Fruit fly (Drosophila melanogaster) whole organism, embryonic: ENCODE data around the gene CG15461.

Experiments used
- Bgb ChIP-seq: fragments of 200-800 bp; sonication (Bioruptor generic); IDR thresholded peaks from 2 replicates; pipeline ENCODE4 v1.3.6; 2022; ENCODE audit warnings: missing biosample characterization, missing genetic modification characterization; ENCODE audit not compliant: partially characterized antibody
- CG1024 ChIP-seq: fragments of 200-800 bp; sonication (Bioruptor generic); IDR thresholded peaks from 2 replicates; pipeline ENCODE4 v1.3.6; 2022; ENCODE audit warnings: missing biosample characterization, missing genetic modification characterization
- CG10431 ChIP-seq: fragments of 200-800 bp; sonication (Bioruptor generic); optimal IDR thresholded peaks from 3 replicates; lab custom pipeline; 2018; ENCODE audit warnings: missing biosample characterization, mild to moderate bottlenecking, missing genetic modification characterization
- CG10543 ChIP-seq: fragments of 200-800 bp; sonication (Bioruptor generic); optimal IDR thresholded peaks from 3 replicates; lab custom pipeline; 2017; ENCODE audit warnings: missing biosample characterization, mild to moderate bottlenecking, missing genetic modification characterization, moderate library complexity
- CG11085 ChIP-seq: fragments of 200-800 bp; sonication (Bioruptor generic); IDR thresholded peaks from 2 replicates; pipeline ENCODE4 v1.3.6; 2022; ENCODE audit warnings: missing biosample characterization, missing genetic modification characterization
- CG11247 ChIP-seq: fragments of 200-800 bp; sonication (Bioruptor generic); IDR thresholded peaks from 2 replicates; pipeline ENCODE4 v1.3.6; 2022; ENCODE audit warnings: missing biosample characterization, missing genetic modification characterization
- CG11456 ChIP-seq: fragments of 200-800 bp; sonication (Bioruptor generic); IDR thresholded peaks from 3 replicates; pipeline ENCODE4 v1.3.6; 2022; ENCODE audit warnings: missing biosample characterization, missing genetic modification characterization
- CG11696 ChIP-seq: fragments of 200-800 bp; sonication (Bioruptor generic); IDR thresholded peaks from 2 replicates; pipeline ENCODE4 v1.3.6; 2022; ENCODE audit warnings: missing biosample characterization, missing genetic modification characterization
- CG12155 ChIP-seq: fragments of 200-800 bp; sonication (Bioruptor generic); optimal IDR thresholded peaks from 3 replicates; lab custom pipeline; 2016; ENCODE audit warnings: missing biosample characterization, missing genetic modification characterization
- CG12659 ChIP-seq: fragments of 200-800 bp; sonication (Bioruptor generic); optimal IDR thresholded peaks from 3 replicates; lab custom pipeline; 2017; ENCODE audit warnings: mild to moderate bottlenecking, missing biosample characterization, missing genetic modification reagents, missing genetic modification characterization
- CG13624 ChIP-seq: fragments of 200-800 bp; sonication (Bioruptor generic); optimal IDR thresholded peaks from 2 replicates; lab custom pipeline; 2016; ENCODE audit warnings: missing biosample characterization, missing genetic modification characterization
- CG16863 ChIP-seq: fragments of 200-800 bp; sonication (Bioruptor generic); optimal IDR thresholded peaks from 3 replicates; lab custom pipeline; 2016; ENCODE audit warnings: missing biosample characterization, missing genetic modification characterization
- CG1792 ChIP-seq: fragments of 200-800 bp; sonication (Bioruptor generic); optimal IDR thresholded peaks from 2 replicates; lab custom pipeline; 2016; ENCODE audit warnings: missing biosample characterization, missing genetic modification characterization
- CG2678 ChIP-seq: fragments of 200-800 bp; sonication (Bioruptor generic); optimal IDR thresholded peaks from 3 replicates; lab custom pipeline; 2019; ENCODE audit warnings: missing biosample characterization, mild to moderate bottlenecking, missing genetic modification characterization, moderate library complexity
- CG3726 ChIP-seq: fragments of 200-800 bp; sonication (Bioruptor generic); IDR thresholded peaks from 3 replicates; pipeline ENCODE4, ENCODE4 v1.3.6; 2022; ENCODE audit warnings: missing biosample characterization, missing genetic modification characterization
- CG3995 ChIP-seq: fragments of 200-800 bp; sonication (Bioruptor generic); optimal IDR thresholded peaks from 3 replicates; lab custom pipeline; 2016; ENCODE audit warnings: missing biosample characterization, missing genetic modification characterization
- CG4282 ChIP-seq: fragments of 200-800 bp; sonication (Bioruptor generic); optimal IDR thresholded peaks from 2 replicates; lab custom pipeline; 2016; ENCODE audit warnings: missing biosample characterization, missing genetic modification characterization
- CG5953 ChIP-seq: fragments of 200-800 bp; sonication (Bioruptor generic); IDR thresholded peaks from 2 replicates; pipeline ENCODE4 v1.3.6; 2022; ENCODE audit warnings: missing biosample characterization, missing genetic modification characterization
- CG6175 ChIP-seq: fragments of 200-800 bp; sonication (Bioruptor generic); IDR thresholded peaks from 3 replicates; pipeline ENCODE4 v1.3.6; 2022; ENCODE audit warnings: missing biosample characterization, missing genetic modification characterization
- CG8944 ChIP-seq: fragments of 200-800 bp; sonication (Bioruptor generic); optimal IDR thresholded peaks from 3 replicates; lab custom pipeline; 2016; ENCODE audit warnings: missing biosample characterization, missing genetic modification characterization
- Dip3 ChIP-seq: fragments of 200-800 bp; sonication (Bioruptor generic); optimal IDR thresholded peaks from 3 replicates; lab custom pipeline; 2016; ENCODE audit warnings: missing biosample characterization, missing genetic modification characterization
- E2f2 ChIP-seq: fragments of 200-800 bp; sonication (Bioruptor generic); IDR thresholded peaks from 2 replicates; pipeline ENCODE4 v1.3.6; 2022; ENCODE audit warnings: missing biosample characterization, missing genetic modification characterization
- ERR ChIP-seq: fragments of 200-800 bp; sonication (Bioruptor generic); optimal IDR thresholded peaks from 2 replicates; lab custom pipeline; 2016; ENCODE audit warnings: missing biosample characterization, missing genetic modification characterization
- GATAe ChIP-seq: fragments of 200-800 bp; sonication (Bioruptor generic); conservative IDR thresholded peaks from 2 replicates; pipeline ENCODE4 v1.3.6; 2022; ENCODE audit warnings: missing biosample characterization, missing genetic modification characterization
- Hey ChIP-seq: fragments of 200-800 bp; sonication (Bioruptor generic); optimal IDR thresholded peaks from 3 replicates; lab custom pipeline; 2018; ENCODE audit warnings: missing biosample characterization, mild to moderate bottlenecking, missing genetic modification characterization
- Hr3 ChIP-seq: fragments of 200-800 bp; sonication (Bioruptor generic); optimal IDR thresholded peaks from 3 replicates; lab custom pipeline; 2016; ENCODE audit warnings: missing biosample characterization, missing genetic modification characterization
- Jarid2 ChIP-seq: fragments of 200-800 bp; sonication (Bioruptor generic); optimal IDR thresholded peaks from 3 replicates; lab custom pipeline; 2017; ENCODE audit warnings: mild to moderate bottlenecking, missing biosample characterization, missing genetic modification reagents, missing genetic modification characterization
- Kr ChIP-seq: fragments of 200-800 bp; sonication (Bioruptor generic); optimal IDR thresholded peaks from 2 replicates; lab custom pipeline; 2017; ENCODE audit warnings: missing biosample characterization, mild to moderate bottlenecking, missing genetic modification characterization
- MTF-1 ChIP-seq: fragments of 200-800 bp; sonication (Bioruptor generic); optimal IDR thresholded peaks from 2 replicates; lab custom pipeline; 2018; ENCODE audit warnings: missing biosample characterization, mild to moderate bottlenecking, missing genetic modification characterization, borderline replicate concordance
- Myb ChIP-seq: fragments of 200-800 bp; sonication (Bioruptor generic); optimal IDR thresholded peaks from 2 replicates; lab custom pipeline; 2016; ENCODE audit warnings: missing biosample characterization, missing genetic modification characterization
- Ravus ChIP-seq: fragments of 200-800 bp; sonication (Bioruptor generic); IDR thresholded peaks from 2 replicates; pipeline ENCODE4 v1.3.6; 2022; ENCODE audit warnings: missing biosample characterization, missing genetic modification characterization
- Rfx ChIP-seq: fragments of 200-800 bp; sonication (Bioruptor generic); IDR thresholded peaks from 2 replicates; pipeline ENCODE4 v1.3.6; 2022; ENCODE audit warnings: missing biosample characterization, missing genetic modification characterization
- Sry-δ ChIP-seq: fragments of 200-800 bp; sonication (Bioruptor generic); optimal IDR thresholded peaks from 2 replicates; lab custom pipeline; 2016; ENCODE audit warnings: missing biosample characterization, missing genetic modification characterization
- Xrp1 ChIP-seq: fragments of 200-800 bp; sonication (Bioruptor generic); IDR thresholded peaks from 2 replicates; pipeline ENCODE4 v1.3.6; 2022; ENCODE audit warnings: missing biosample characterization, missing genetic modification characterization
- ac ChIP-seq: fragments of 200-800 bp; sonication (Bioruptor generic); optimal IDR thresholded peaks from 3 replicates; lab custom pipeline; 2017; ENCODE audit warnings: missing biosample characterization, mild to moderate bottlenecking, missing genetic modification characterization
- az2 ChIP-seq: fragments of 200-800 bp; sonication (Bioruptor generic); optimal IDR thresholded peaks from 3 replicates; lab custom pipeline; 2016; ENCODE audit warnings: missing biosample characterization, missing genetic modification characterization
- bab2 ChIP-seq: fragments of 200-800 bp; sonication (Bioruptor generic); optimal IDR thresholded peaks from 2 replicates; lab custom pipeline; 2016; ENCODE audit warnings: missing biosample characterization, missing genetic modification characterization
- ci ChIP-seq: fragments of 200-800 bp; sonication (Bioruptor generic); IDR thresholded peaks from 3 replicates; pipeline ENCODE4 v1.3.6; 2022; ENCODE audit warnings: missing biosample characterization, missing genetic modification characterization
- cwo ChIP-seq: fragments of 200-800 bp; sonication (Bioruptor generic); optimal IDR thresholded peaks from 3 replicates; lab custom pipeline; 2017; ENCODE audit warnings: missing biosample characterization, missing genetic modification characterization, mild to moderate bottlenecking, moderate library complexity, missing genetic modification reagents
- dpn ChIP-seq, 2 experiments: fragments of 200-800 bp; sonication (Bioruptor generic); optimal IDR thresholded peaks; 3 replicates each; lab custom pipeline; 2016; ENCODE audit warnings: missing biosample characterization in 2 of 2, missing genetic modification characterization in 2 of 2
- inv ChIP-seq: fragments of 200-800 bp; sonication (Bioruptor generic); IDR thresholded peaks from 2 replicates; pipeline ENCODE4 v1.3.6; 2022; ENCODE audit warnings: missing biosample characterization, missing genetic modification characterization; ENCODE audit not compliant: partially characterized antibody
- mam ChIP-seq: fragments of 200-800 bp; sonication (Bioruptor generic); optimal IDR thresholded peaks from 3 replicates; lab custom pipeline; 2016; ENCODE audit warnings: missing biosample characterization, missing genetic modification characterization
- mld ChIP-seq: fragments of 200-800 bp; sonication (Bioruptor generic); IDR thresholded peaks from 3 replicates; pipeline ENCODE4 v1.3.6; 2022; ENCODE audit warnings: missing biosample characterization, missing genetic modification characterization; ENCODE audit not compliant: partially characterized antibody
- oc ChIP-seq: fragments of 200-800 bp; sonication (Bioruptor generic); optimal IDR thresholded peaks from 2 replicates; lab custom pipeline; 2018; ENCODE audit warnings: missing biosample characterization, mild to moderate bottlenecking, missing genetic modification characterization, moderate library complexity
- sisA ChIP-seq: fragments of 200-800 bp; sonication (Bioruptor generic); IDR thresholded peaks from 2 replicates; pipeline ENCODE4 v1.3.6; 2022; ENCODE audit warnings: missing biosample characterization, missing genetic modification characterization
- sqz ChIP-seq: fragments of 200-800 bp; sonication (Bioruptor generic); optimal IDR thresholded peaks from 3 replicates; lab custom pipeline; 2018; ENCODE audit warnings: missing biosample characterization, mild to moderate bottlenecking, missing genetic modification characterization
- tll ChIP-seq, 2 experiments: fragments of 200-800 bp in 1 of 2; fragments of >200 bp in 1 of 2; sonication (Bioruptor generic) in 1 of 2; optimal IDR thresholded peaks; 2 replicates each; lab custom pipeline; 2017 to 2019; ENCODE audit warnings: missing biosample characterization in 2 of 2, missing genetic modification characterization in 2 of 2, mild to moderate bottlenecking in 1 of 2, moderate library complexity in 1 of 2
- tx ChIP-seq: fragments of 200-800 bp; sonication (Bioruptor generic); optimal IDR thresholded peaks from 2 replicates; lab custom pipeline; 2016; ENCODE audit warnings: missing biosample characterization, missing genetic modification characterization
- vfl ChIP-seq: fragments of 200-800 bp; sonication (Bioruptor generic); optimal IDR thresholded peaks from 2 replicates; lab custom pipeline; 2016; ENCODE audit warnings: missing biosample characterization, missing genetic modification characterization
- zen2 ChIP-seq: fragments of 200-800 bp; sonication (Bioruptor generic); IDR thresholded peaks from 3 replicates; pipeline ENCODE4 v1.3.6; 2022; ENCODE audit warnings: missing biosample characterization, missing genetic modification characterization; ENCODE audit not compliant: partially characterized antibody
- zf30C ChIP-seq: fragments of 200-800 bp; sonication (Bioruptor generic); optimal IDR thresholded peaks from 3 replicates; lab custom pipeline; 2018; ENCODE audit warnings: missing biosample characterization, mild to moderate bottlenecking, missing genetic modification characterization

Gene CG15461

dm6 chrX:20510540-20510939 is 24.6 kb downstream of the CG15461 start, which contains the start of gene RhoGAP19D (continued):
- TF ChIP-seq CG5953 (GFP tag; lab: Robert Waterston, UW) (0 out of 2 replicates have a peak, but pooled peaks have one; percentile 37), CG11696 (GFP tag; lab: Robert Waterston, UW) (no peak), mld (GFP tag; lab: Robert Waterston, UW) (peak; percentile 91), mam (peak; percentile 80), CG1792 (GFP tag; lab: Kevin White, UChicago) (peak; percentile 63), Jarid2 (peak; percentile 70), Bgb (GFP tag; lab: Robert Waterston, UW) (peak; percentile 98), ERR (GFP tag; lab: Kevin White, UChicago) (peak; percentile 64), CG10543 (GFP tag; lab: Kevin White, UChicago) (peak; percentile 42), CG2678 (tag; lab: Kevin White, UChicago) (peak; percentile 11), CG11456 (peak; percentile 82), Hr3 (GFP tag; lab: Kevin White, UChicago) (peak; percentile 44), zf30C (peak; percentile 17), Rfx (peak; percentile 87), ci (GFP tag; lab: Robert Waterston, UW) (peak; percentile 76; the same call in 2 of the 3 replicates), bab2 (GFP tag; lab: Kevin White, UChicago) (peak; percentile 42), CG11247 (GFP tag; lab: Robert Waterston, UW) (peak; percentile 63), Kr (GFP tag; lab: Kevin White, UChicago) (no peak), sisA (peak; percentile 44), MTF-1 (no peak), E2f2 (GFP tag; lab: Robert Waterston, UW) (peak; percentile 61), Ravus (no peak), vfl (GFP tag; lab: Kevin White, UChicago) (peak; percentile 66), CG11085 (GFP tag; lab: Robert Waterston, UW) (peak; percentile 73), CG1024 (GFP tag; lab: Robert Waterston, UW) (no peak), tx (GFP tag; lab: Kevin White, UChicago) (peak; percentile 54), CG16863 (peak; percentile 41), Hey (tag; lab: Kevin White, UChicago) (peak; percentile 14), GATAe (GFP tag; lab: Robert Waterston, UW) (peak; percentile 47; the same call in 1 of the 2 replicates), CG4282 (GFP tag; lab: Kevin White, UChicago) (peak; percentile 10), CG3726 (GFP tag; lab: Robert Waterston, UW) (no peak), inv (GFP tag; lab: Robert Waterston, UW) (peak; percentile 92), CG10431 (GFP tag; lab: Kevin White, UChicago) (no peak), Dip3 (GFP tag; lab: Kevin White, UChicago) (peak; percentile 59), tll (GFP tag; optimal IDR thresholded peaks at IDR 0.05; lab: Kevin White, UChicago) (no peak), Xrp1 (GFP tag; lab: Robert Waterston, UW) (peak; percentile 53; the same call in 1 of the 2 replicates), oc (tag; lab: Kevin White, UChicago) (no peak), Sry-δ (GFP tag; lab: Kevin White, UChicago) (peak; percentile 97), ac (GFP tag; lab: Kevin White, UChicago) (no peak), CG6175 (no peak), CG3995 (peak; percentile 88), CG12155 (GFP tag; lab: Kevin White, UChicago) (peak; percentile 62), dpn (GFP tag; optimal IDR thresholded peaks at IDR 0.05; lab: Kevin White, UChicago) (peak; percentile 69 to 73), zen2 (GFP tag; lab: Robert Waterston, UW) (peak; percentile 93), cwo (GFP tag; lab: Kevin White, UChicago) (no peak), CG13624 (peak; percentile 63), CG12659 (GFP tag; lab: Kevin White, UChicago) (peak; percentile 82), Myb (peak; percentile 57), az2 (GFP tag; lab: Kevin White, UChicago) (peak; percentile 17), CG8944 (GFP tag; lab: Kevin White, UChicago) (peak; percentile 56), sqz (GFP tag; lab: Kevin White, UChicago) (no peak)
